Worm (Caenorhabditis elegans): Measurements from ENCODE around the gene Y65A5A.2.

DNA sequence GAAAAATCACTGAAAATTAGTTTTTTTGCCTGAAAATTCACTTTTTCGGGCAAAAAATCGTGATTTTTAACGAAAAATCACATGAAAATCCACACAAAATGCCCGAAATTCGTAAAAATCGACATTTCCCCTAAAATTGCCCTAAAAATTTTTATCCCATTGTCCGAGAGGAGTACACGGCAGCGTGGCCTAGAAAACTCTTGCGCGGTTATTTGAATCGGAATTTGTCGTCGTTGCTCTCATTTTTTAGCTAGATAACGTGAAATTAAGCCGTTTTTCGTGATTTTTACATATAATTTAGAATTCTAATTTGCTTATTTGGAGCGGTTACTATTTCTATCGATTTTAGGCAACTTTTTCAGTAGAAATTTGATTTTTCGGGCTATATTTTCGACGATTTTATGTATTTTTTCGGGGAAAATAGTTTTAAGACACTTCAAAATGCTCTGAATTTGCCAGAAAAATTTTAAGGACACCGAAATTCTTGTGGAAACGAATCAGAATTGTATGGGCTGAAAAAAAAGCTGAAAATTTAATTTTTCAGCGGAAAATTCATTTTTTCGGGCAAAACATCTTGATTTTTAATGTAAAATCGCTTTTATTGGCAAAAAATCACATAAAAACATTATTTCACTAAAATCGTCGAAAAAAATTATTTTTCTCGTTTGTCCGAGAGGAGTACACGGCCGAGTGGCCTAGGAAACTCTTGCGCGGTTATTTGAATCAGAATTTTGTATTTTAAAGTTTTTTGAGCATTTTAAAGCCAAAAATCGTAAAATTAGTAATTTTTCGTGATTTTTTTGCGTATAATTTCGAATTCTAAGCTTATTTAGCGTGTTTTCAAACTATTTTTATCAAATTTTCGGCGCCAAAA, 3.5 kb downstream of the Y65A5A.2 start:
- TF ChIP-seq flt-1 (GFP tag; IDR thresholded peaks at IDR 0.05) (no peak), B0310.2 (tag; optimal IDR thresholded peaks at IDR 0.05) (no peak), ama-1 (optimal IDR thresholded peaks at IDR 0.05) (no peak)

Measured in whole organism, early embryonic.